Worm (Caenorhabditis elegans) whole organism, L4 larva: ENCODE results near the gene lron-7.

ENCODE experiments used
- F37D6.2 ChIP-seq: sonication (generic microtip); optimal IDR thresholded peaks from 2 replicates; lab custom pipeline; 2016; ENCODE audit warnings: mild to moderate bottlenecking, missing genetic modification characterization, missing compliant biosample characterization
- T26A8.4 ChIP-seq: fragments of 200-800 bp; sonication (Bioruptor generic); IDR thresholded peaks from 2 replicates; pipeline ENCODE4 v1.3.6; 2022; ENCODE audit warnings: missing genetic modification characterization, missing compliant biosample characterization
- Y75B8A.6 ChIP-seq: fragments of 200-800 bp; sonication (Bioruptor generic); IDR thresholded peaks from 2 replicates; pipeline ENCODE4 v1.3.6; 2022; ENCODE audit warnings: missing genetic modification reagents, missing genetic modification characterization, missing compliant biosample characterization
- aly-2 ChIP-seq: sonication (generic microtip); optimal IDR thresholded peaks from 2 replicates; lab custom pipeline; 2018; ENCODE audit warnings: missing biosample characterization, missing genetic modification characterization
- attf-4 ChIP-seq: sonication (generic microtip); optimal IDR thresholded peaks from 3 replicates; lab custom pipeline; 2017; ENCODE audit warnings: missing biosample characterization, missing genetic modification characterization
- ceh-82 ChIP-seq: sonication (generic microtip); optimal IDR thresholded peaks from 2 replicates; lab custom pipeline; 2017; ENCODE audit warnings: missing biosample characterization, missing genetic modification characterization
- ces-1 ChIP-seq: fragments of 150-350 bp; sonication (generic microtip); optimal IDR thresholded peaks from 4 replicates; lab custom pipeline; 2014; ENCODE audit warnings: missing biosample characterization, missing genetic modification reagents, missing genetic modification characterization
- cey-2 ChIP-seq: sonication (generic microtip); optimal IDR thresholded peaks from 3 replicates; lab custom pipeline; 2017; ENCODE audit warnings: missing genetic modification characterization, mild to moderate bottlenecking, missing compliant biosample characterization, antibody characterized with exemption, borderline replicate concordance; ENCODE audit not compliant: insufficient read depth
- ctbp-1 ChIP-seq: fragments of 200-800 bp; sonication (Bioruptor generic); IDR thresholded peaks from 2 replicates; pipeline ENCODE4 v1.3.6; 2022; ENCODE audit warnings: missing genetic modification reagents, missing genetic modification characterization, missing compliant biosample characterization
- daf-12 ChIP-seq: fragments of 150-350 bp; optimal IDR thresholded peaks from 2 replicates; lab custom pipeline; 2014; ENCODE audit warnings: missing biosample characterization, missing genetic modification reagents, missing genetic modification characterization
- daf-8 ChIP-seq: fragments of 200-800 bp; sonication (Bioruptor generic); IDR thresholded peaks from 2 replicates; pipeline ENCODE4 v1.3.6; 2022; ENCODE audit warnings: missing genetic modification characterization, missing compliant biosample characterization
- dmd-6 ChIP-seq: fragments of 200-800 bp; sonication (Bioruptor generic); IDR thresholded peaks from 2 replicates; pipeline ENCODE4 v1.3.6; 2022; ENCODE audit warnings: missing genetic modification reagents, missing genetic modification characterization, missing compliant biosample characterization
- dmd-8 ChIP-seq: fragments of 200-800 bp; sonication (Bioruptor generic); IDR thresholded peaks from 2 replicates; pipeline ENCODE4 v1.3.6; 2022; ENCODE audit warnings: missing genetic modification characterization, missing compliant biosample characterization
- dve-1 ChIP-seq: sonication (generic microtip); optimal IDR thresholded peaks from 2 replicates; lab custom pipeline; 2017; ENCODE audit warnings: antibody characterized with exemption, mild to moderate bottlenecking, missing genetic modification characterization, missing compliant biosample characterization; ENCODE audit not compliant: insufficient read depth
- egl-27 ChIP-seq: sonication (generic microtip); optimal IDR thresholded peaks from 3 replicates; lab custom pipeline; 2017; ENCODE audit warnings: missing biosample characterization, missing genetic modification reagents, missing genetic modification characterization
- fkh-10 ChIP-seq: fragments of 150-350 bp; optimal IDR thresholded peaks from 2 replicates; lab custom pipeline; 2014; ENCODE audit warnings: missing biosample characterization, missing genetic modification reagents, missing genetic modification characterization
- fos-1 ChIP-seq: fragments of 150-350 bp; optimal IDR thresholded peaks from 2 replicates; lab custom pipeline; 2014; ENCODE audit warnings: missing biosample characterization, missing genetic modification characterization
- gei-8 ChIP-seq: fragments of 200-800 bp; sonication (Bioruptor generic); optimal IDR thresholded peaks from 2 replicates; lab custom pipeline; 2018; ENCODE audit warnings: mild to moderate bottlenecking, missing genetic modification characterization, missing compliant biosample characterization
- hlh-11 ChIP-seq: fragments of 200-800 bp; sonication (Bioruptor generic); optimal IDR thresholded peaks from 2 replicates; lab custom pipeline; 2018; ENCODE audit warnings: mild to moderate bottlenecking, missing genetic modification characterization, missing compliant biosample characterization
- hlh-30 ChIP-seq: sonication (generic microtip); optimal IDR thresholded peaks from 2 replicates; lab custom pipeline; 2017; ENCODE audit warnings: antibody characterized with exemption, mild to moderate bottlenecking, missing genetic modification characterization, missing compliant biosample characterization; ENCODE audit not compliant: insufficient read depth
- hmg-1.1 ChIP-seq: fragments of 200-800 bp; sonication (Bioruptor generic); IDR thresholded peaks from 2 replicates; pipeline ENCODE4 v1.3.6; 2022; ENCODE audit warnings: missing genetic modification reagents, missing genetic modification characterization, missing compliant biosample characterization
- jun-1 ChIP-seq: fragments of 150-350 bp; optimal IDR thresholded peaks from 2 replicates; lab custom pipeline; 2014; ENCODE audit warnings: missing biosample characterization, missing genetic modification reagents, missing genetic modification characterization
- lin-13 ChIP-seq: fragments of 150-350 bp; optimal IDR thresholded peaks from 2 replicates; lab custom pipeline; 2014; ENCODE audit warnings: missing biosample characterization, missing genetic modification reagents, missing genetic modification characterization
- lin-15B ChIP-seq: fragments of 150-350 bp; sonication (generic microtip); optimal IDR thresholded peaks from 3 replicates; lab custom pipeline; 2014; ENCODE audit warnings: missing biosample characterization, missing genetic modification characterization
- lin-29 ChIP-seq: fragments of 200-800 bp; sonication (Bioruptor generic); IDR thresholded peaks from 2 replicates; pipeline ENCODE4 v1.3.6; 2022; ENCODE audit warnings: missing genetic modification reagents, missing genetic modification characterization, missing compliant biosample characterization
- lin-38 ChIP-seq: fragments of 200-800 bp; sonication (Bioruptor generic); IDR thresholded peaks from 2 replicates; pipeline ENCODE4 v1.3.6; 2022; ENCODE audit warnings: missing genetic modification reagents, missing genetic modification characterization, missing compliant biosample characterization
- lin-39 ChIP-seq: fragments of 150-350 bp; optimal IDR thresholded peaks from 2 replicates; lab custom pipeline; 2014; ENCODE audit warnings: missing biosample characterization, missing genetic modification reagents, missing genetic modification characterization
- lir-3 ChIP-seq: sonication (generic microtip); optimal IDR thresholded peaks from 2 replicates; lab custom pipeline; 2016; ENCODE audit warnings: mild to moderate bottlenecking, missing genetic modification characterization, missing compliant biosample characterization
- lsy-2 ChIP-seq, 2 experiments: fragments of 150-350 bp in 1 of 2; sonication (generic microtip) in 1 of 2; optimal IDR thresholded peaks; 2 replicates each; lab custom pipeline; 2014 to 2017; ENCODE audit warnings: missing biosample characterization in 2 of 2, missing genetic modification characterization in 2 of 2
- madf-9 ChIP-seq: fragments of 200-800 bp; sonication (Bioruptor generic); conservative IDR thresholded peaks from 2 replicates; pipeline ENCODE4 v1.3.6; 2022; ENCODE audit warnings: missing genetic modification reagents, missing genetic modification characterization, missing compliant biosample characterization
- mdt-29 ChIP-seq: fragments of 200-800 bp; sonication (Bioruptor generic); IDR thresholded peaks from 2 replicates; pipeline ENCODE4 v1.3.6; 2022; ENCODE audit warnings: missing genetic modification reagents, missing genetic modification characterization, missing compliant biosample characterization
- mxl-2 ChIP-seq: fragments of 200-800 bp; sonication (Bioruptor generic); conservative IDR thresholded peaks from 2 replicates; pipeline ENCODE4 v1.3.6; 2022; ENCODE audit warnings: missing genetic modification reagents, missing genetic modification characterization, missing compliant biosample characterization
- nhr-25 ChIP-seq: sonication (generic microtip); optimal IDR thresholded peaks from 2 replicates; lab custom pipeline; 2017; ENCODE audit warnings: missing genetic modification characterization, mild to moderate bottlenecking, missing compliant biosample characterization, antibody characterized with exemption, moderate library complexity, borderline replicate concordance; ENCODE audit not compliant: insufficient read depth
- nhr-41 ChIP-seq: fragments of 200-800 bp; sonication (Bioruptor generic); IDR thresholded peaks from 2 replicates; pipeline ENCODE4 v1.3.6; 2022; ENCODE audit warnings: missing genetic modification reagents, missing genetic modification characterization, missing compliant biosample characterization
- pha-4 ChIP-seq, 2 experiments: fragments of 150-350 bp in 1 of 2; fragments of 200-800 bp in 1 of 2; sonication (Bioruptor generic) in 1 of 2; IDR thresholded peaks in 1 of 2; optimal IDR thresholded peaks in 1 of 2; 2 replicates each; pipeline versions ENCODE4 v1.3.6 to Lab custom; 2014 to 2022; ENCODE audit warnings: missing genetic modification characterization in 2 of 2, missing genetic modification reagents in 2 of 2, missing biosample characterization in 1 of 2, missing compliant biosample characterization in 1 of 2
- php-3 ChIP-seq: fragments of 200-800 bp; sonication (Bioruptor generic); IDR thresholded peaks from 2 replicates; pipeline ENCODE4 v1.3.6; 2022; ENCODE audit warnings: missing genetic modification reagents, missing genetic modification characterization, missing compliant biosample characterization
- pqm-1 ChIP-seq: sonication (generic microtip); optimal IDR thresholded peaks from 2 replicates; lab custom pipeline; 2017; ENCODE audit warnings: missing biosample characterization, missing genetic modification characterization
- rbr-2 ChIP-seq: sonication (generic microtip); optimal IDR thresholded peaks from 2 replicates; lab custom pipeline; 2016; ENCODE audit warnings: missing genotype, missing genetic modification characterization, missing compliant biosample characterization
- sdz-12 ChIP-seq: fragments of 200-800 bp; sonication (Bioruptor generic); optimal IDR thresholded peaks from 2 replicates; lab custom pipeline; 2018; ENCODE audit warnings: mild to moderate bottlenecking, missing genetic modification characterization, missing compliant biosample characterization
- set-16 ChIP-seq: fragments of 200-800 bp; sonication (Bioruptor generic); IDR thresholded peaks from 2 replicates; pipeline ENCODE4 v1.3.6; 2022; ENCODE audit warnings: missing genetic modification reagents, missing genetic modification characterization, missing compliant biosample characterization
- snpc-1.2 ChIP-seq: fragments of 200-800 bp; sonication (Bioruptor generic); IDR thresholded peaks from 2 replicates; pipeline ENCODE4 v1.3.6; 2022; ENCODE audit warnings: missing genetic modification reagents, missing genetic modification characterization, missing compliant biosample characterization
- spr-3 ChIP-seq: fragments of 200-800 bp; sonication (Bioruptor generic); optimal IDR thresholded peaks from 2 replicates; lab custom pipeline; 2018; ENCODE audit warnings: mild to moderate bottlenecking, missing genetic modification characterization, missing compliant biosample characterization
- unc-130 ChIP-seq: sonication (generic microtip); optimal IDR thresholded peaks from 2 replicates; lab custom pipeline; 2016; ENCODE audit warnings: missing genetic modification reagents, missing genetic modification characterization, missing compliant biosample characterization
- vab-7 ChIP-seq: fragments of 200-800 bp; sonication (Bioruptor generic); IDR thresholded peaks from 2 replicates; pipeline ENCODE4 v1.3.6; 2022; ENCODE audit warnings: missing genetic modification reagents, missing genetic modification characterization, missing compliant biosample characterization
- zag-1 ChIP-seq: fragments of 150-350 bp; optimal IDR thresholded peaks from 2 replicates; lab custom pipeline; 2014; ENCODE audit warnings: missing biosample characterization, missing genetic modification characterization
- zfp-2 ChIP-seq: sonication (generic microtip); optimal IDR thresholded peaks from 2 replicates; lab custom pipeline; 2016; ENCODE audit warnings: mild to moderate bottlenecking, missing genetic modification characterization, missing compliant biosample characterization
- zip-11 ChIP-seq: fragments of 200-800 bp; sonication (Bioruptor generic); IDR thresholded peaks from 2 replicates; pipeline ENCODE4 v1.3.6; 2022; ENCODE audit warnings: missing genetic modification characterization, missing compliant biosample characterization
- ztf-7 ChIP-seq: fragments of 150-350 bp; optimal IDR thresholded peaks from 2 replicates; lab custom pipeline; 2014; ENCODE audit warnings: missing biosample characterization, missing genetic modification characterization

Gene lron-7

ce11 chrX:7305520-7306186 is 13.7 kb downstream of the lron-7 start, which contains the start of gene sur-5 (continued):
- TF ChIP-seq gei-8 (GFP tag; lab: Kevin White, UChicago) (no peak), fkh-10 (no peak), F37D6.2 (no peak)

DNA sequence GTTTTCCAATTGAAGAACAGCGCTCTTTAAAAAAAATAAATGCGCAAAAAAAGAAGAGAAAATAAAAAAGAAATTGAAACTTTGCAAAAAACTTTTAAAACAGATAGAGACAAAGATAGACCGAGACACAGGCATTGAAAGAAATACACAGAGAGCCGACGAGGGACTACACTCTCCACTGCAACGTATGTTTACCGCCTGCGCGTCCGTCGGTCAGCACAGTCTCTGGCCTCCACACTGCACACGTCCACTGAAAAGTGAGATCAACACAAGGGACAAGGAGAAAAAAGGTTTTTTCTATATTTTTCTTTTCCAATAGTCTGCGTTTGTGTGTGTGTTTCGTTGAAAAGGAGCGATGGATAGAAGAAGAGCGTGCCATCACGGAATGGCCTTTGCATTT is 14.5 kb downstream of the lron-7 start:
- no peak for TF ChIP-seq T26A8.4 (GFP tag; lab: Robert Waterston, UW)
- no peak for TF ChIP-seq egl-27
- TF ChIP-seq mxl-2: no peak
- no peak for TF ChIP-seq zag-1 (tag; lab: Kevin White, UChicago)
- no peak for TF ChIP-seq lin-39
- no peak for TF ChIP-seq ces-1
- no peak for TF ChIP-seq set-16 (GFP tag; lab: Robert Waterston, UW)
- TF ChIP-seq mdt-29: no peak
- no peak for TF ChIP-seq lin-13 (GFP tag; lab: Kevin White, UChicago)
- TF ChIP-seq unc-130 (GFP tag; lab: Kevin White, UChicago): no peak
- TF ChIP-seq madf-9: no peak
- no peak for TF ChIP-seq php-3
- no peak for TF ChIP-seq fos-1 (tag; lab: Kevin White, UChicago)
- TF ChIP-seq lsy-2 (tag; optimal IDR thresholded peaks at IDR 0.05; lab: Kevin White, UChicago): peak; percentile 16 to 65
- no peak for TF ChIP-seq gei-8 (GFP tag; lab: Kevin White, UChicago)
- peak; percentile 53 for TF ChIP-seq hlh-30
- no peak for TF ChIP-seq Y75B8A.6 (GFP tag; lab: Robert Waterston, UW)
- TF ChIP-seq lir-3 (tag; lab: Kevin White, UChicago): no peak
- no peak for TF ChIP-seq snpc-1.2
- no peak for TF ChIP-seq daf-8 (GFP tag; lab: Robert Waterston, UW)
- TF ChIP-seq sdz-12 (GFP tag; lab: Kevin White, UChicago): no peak
- TF ChIP-seq zip-11: no peak
- peak; percentile 49 for TF ChIP-seq rbr-2 (tag; lab: Kevin White, UChicago)
- TF ChIP-seq nhr-25: peak; percentile 60
- TF ChIP-seq attf-4 (tag; lab: Kevin White, UChicago): no peak
- peak; percentile 72 for TF ChIP-seq dmd-6
- no peak for TF ChIP-seq dmd-8 (GFP tag; lab: Robert Waterston, UW)
- no peak for TF ChIP-seq aly-2
- TF ChIP-seq nhr-41 (GFP tag; lab: Robert Waterston, UW): no peak
- TF ChIP-seq ceh-82 (tag; lab: Kevin White, UChicago): no peak
- no peak for TF ChIP-seq jun-1 (tag; lab: Kevin White, UChicago)
- no peak for TF ChIP-seq daf-12 (tag; lab: Kevin White, UChicago)
- no peak for TF ChIP-seq spr-3
- no peak for TF ChIP-seq ctbp-1 (GFP tag; lab: Robert Waterston, UW)
- TF ChIP-seq dve-1: peak; percentile 80
- TF ChIP-seq hmg-1.1 (GFP tag; lab: Robert Waterston, UW): peak; percentile 66
- TF ChIP-seq cey-2: no peak
- no peak for TF ChIP-seq pha-4 (GFP tag; IDR thresholded peaks at IDR 0.05; lab: Robert Waterston, UW)
- peak; percentile 17 for TF ChIP-seq pha-4 (tag; optimal IDR thresholded peaks at IDR 0.05; lab: Kevin White, UChicago)
- TF ChIP-seq lin-15B (tag; lab: Kevin White, UChicago): no peak
- TF ChIP-seq lin-29 (GFP tag; lab: Robert Waterston, UW): no peak
- TF ChIP-seq lin-38 (GFP tag; lab: Robert Waterston, UW): no peak
- peak; percentile 81 for TF ChIP-seq hlh-11 (tag; lab: Kevin White, UChicago)
- no peak for TF ChIP-seq zfp-2 (tag; lab: Kevin White, UChicago)
- no peak for TF ChIP-seq vab-7 (GFP tag; lab: Robert Waterston, UW)
- no peak for TF ChIP-seq fkh-10
- TF ChIP-seq pqm-1 (tag; lab: Kevin White, UChicago): no peak
- TF ChIP-seq ztf-7 (tag; lab: Kevin White, UChicago): no peak
